Worm (Caenorhabditis elegans) whole organism, L4 larva: ENCODE results near the gene R08E5.4.

Experiments
- F10B5.3 ChIP-seq: sonication (generic microtip); optimal IDR thresholded peaks from 2 replicates; lab custom pipeline; 2016; ENCODE audit warnings: mild to moderate bottlenecking, missing genetic modification characterization, missing compliant biosample characterization
- ama-1 ChIP-seq: fragments of 150-350 bp; optimal IDR thresholded peaks from 2 replicates; lab custom pipeline; 2014; ENCODE audit warnings: inconsistent platforms, mixed read lengths
- lin-13 ChIP-seq: fragments of 150-350 bp; optimal IDR thresholded peaks from 2 replicates; lab custom pipeline; 2014; ENCODE audit warnings: missing biosample characterization, missing genetic modification reagents, missing genetic modification characterization
- nhr-102 ChIP-seq: sonication (generic microtip); optimal IDR thresholded peaks from 2 replicates; lab custom pipeline; 2016; ENCODE audit warnings: mild to moderate bottlenecking, missing genetic modification characterization, moderate library complexity, missing compliant biosample characterization
- nhr-25 ChIP-seq: sonication (generic microtip); optimal IDR thresholded peaks from 2 replicates; lab custom pipeline; 2017; ENCODE audit warnings: missing genetic modification characterization, mild to moderate bottlenecking, missing compliant biosample characterization, antibody characterized with exemption, moderate library complexity, borderline replicate concordance; ENCODE audit not compliant: insufficient read depth
- nhr-76 ChIP-seq: fragments of 150-350 bp; optimal IDR thresholded peaks from 2 replicates; lab custom pipeline; 2014; ENCODE audit warnings: missing biosample characterization, missing genetic modification characterization
- php-3 ChIP-seq: fragments of 200-800 bp; sonication (Bioruptor generic); IDR thresholded peaks from 2 replicates; pipeline ENCODE4 v1.3.6; 2022; ENCODE audit warnings: missing genetic modification reagents, missing genetic modification characterization, missing compliant biosample characterization
- pqm-1 ChIP-seq: sonication (generic microtip); optimal IDR thresholded peaks from 2 replicates; lab custom pipeline; 2017; ENCODE audit warnings: missing biosample characterization, missing genetic modification characterization
- snpc-4 ChIP-seq: fragments of 150-350 bp; optimal IDR thresholded peaks from 2 replicates; lab custom pipeline; 2014; ENCODE audit warnings: missing biosample characterization, missing genetic modification characterization
- unc-39 ChIP-seq: sonication (generic microtip); optimal IDR thresholded peaks from 2 replicates; lab custom pipeline; 2017; ENCODE audit warnings: missing biosample characterization, missing genetic modification characterization
- vab-7 ChIP-seq: fragments of 200-800 bp; sonication (Bioruptor generic); IDR thresholded peaks from 2 replicates; pipeline ENCODE4 v1.3.6; 2022; ENCODE audit warnings: missing genetic modification reagents, missing genetic modification characterization, missing compliant biosample characterization
- zfp-3 ChIP-seq: fragments of 200-800 bp; sonication (Bioruptor generic); conservative IDR thresholded peaks from 2 replicates; pipeline ENCODE4 v1.3.6; 2022; ENCODE audit warnings: missing genetic modification reagents, missing genetic modification characterization, missing compliant biosample characterization

- no peak for TF ChIP-seq unc-39
- no peak for TF ChIP-seq php-3 (GFP tag; lab: Robert Waterston, UW)
- no peak for TF ChIP-seq nhr-76 (tag; lab: Kevin White, UChicago)
- no peak for TF ChIP-seq lin-13 (GFP tag; lab: Kevin White, UChicago)
- TF ChIP-seq ama-1: no peak
- TF ChIP-seq nhr-102 (tag; lab: Kevin White, UChicago): no peak
- no peak for TF ChIP-seq nhr-25 (tag; lab: Kevin White, UChicago)
- TF ChIP-seq zfp-3: no peak
- TF ChIP-seq vab-7: no peak
- no peak for TF ChIP-seq F10B5.3 (tag; lab: Kevin White, UChicago)
- TF ChIP-seq snpc-4: no peak
- no peak for TF ChIP-seq pqm-1 (tag; lab: Kevin White, UChicago)
Observed at ce11 chrV:3766904-3767303, 1.5 kb upstream of the R08E5.4 start, which contains the start of gene Y39H10A.1.
